Fruit fly (Drosophila melanogaster): ENCODE measurements around the gene CG14717.

- TF ChIP-seq CTCF (optimal IDR thresholded peaks at IDR 0.05) (no peak), CG8478 (optimal IDR thresholded peaks at IDR 0.05) (no peak)
These were observed at the start of gene CG14717 for dm6 chr3R:11696209-11696608.
